Worm (Caenorhabditis elegans) whole organism, L4 larva: ENCODE measurements around the gene srh-265.

Experiments
- F26F4.8 ChIP-seq: fragments of 200-800 bp; sonication (Bioruptor generic); conservative IDR thresholded peaks from 2 replicates; pipeline ENCODE4 v1.3.6; 2022; ENCODE audit warnings: missing genetic modification characterization, missing compliant biosample characterization
- F49E8.2 ChIP-seq: sonication (generic microtip); optimal IDR thresholded peaks from 2 replicates; lab custom pipeline; 2016; ENCODE audit warnings: missing compliant biosample characterization, mild to moderate bottlenecking, missing genetic modification characterization, borderline replicate concordance
- R02D3.7 ChIP-seq: fragments of 150-350 bp; sonication (generic microtip); optimal IDR thresholded peaks from 3 replicates; lab custom pipeline; 2014; ENCODE audit warnings: missing biosample characterization, missing genetic modification characterization
- T20F7.1 ChIP-seq: fragments of 200-800 bp; sonication (Bioruptor generic); optimal IDR thresholded peaks from 2 replicates; lab custom pipeline; 2018; ENCODE audit warnings: mild to moderate bottlenecking, missing genetic modification characterization, missing compliant biosample characterization
- Y48G9A.11 ChIP-seq: fragments of 200-800 bp; sonication (Bioruptor generic); IDR thresholded peaks from 2 replicates; pipeline ENCODE4 v1.3.6; 2022; ENCODE audit warnings: missing genetic modification reagents, missing genetic modification characterization, missing compliant biosample characterization
- Y5F2A.4 ChIP-seq: fragments of 200-800 bp; sonication (Bioruptor generic); optimal IDR thresholded peaks from 2 replicates; lab custom pipeline; 2018; ENCODE audit warnings: mild to moderate bottlenecking, missing genetic modification characterization, missing compliant biosample characterization
- ceh-28 ChIP-seq: fragments of 150-350 bp; optimal IDR thresholded peaks from 2 replicates; lab custom pipeline; 2014; ENCODE audit warnings: missing biosample characterization, missing genetic modification reagents, missing genetic modification characterization
- cey-2 ChIP-seq: sonication (generic microtip); optimal IDR thresholded peaks from 3 replicates; lab custom pipeline; 2017; ENCODE audit warnings: missing genetic modification characterization, mild to moderate bottlenecking, missing compliant biosample characterization, antibody characterized with exemption, borderline replicate concordance; ENCODE audit not compliant: insufficient read depth
- daf-19 ChIP-seq: fragments of 200-800 bp; sonication (Bioruptor generic); conservative IDR thresholded peaks from 2 replicates; pipeline ENCODE4 v1.3.6; 2022; ENCODE audit warnings: missing genetic modification characterization, missing compliant biosample characterization
- dpl-1 ChIP-seq: fragments of 150-350 bp; optimal IDR thresholded peaks from 2 replicates; lab custom pipeline; 2014; ENCODE audit warnings: missing biosample characterization, missing genetic modification reagents, missing genetic modification characterization
- duxl-1 ChIP-seq: sonication (generic microtip); optimal IDR thresholded peaks from 2 replicates; lab custom pipeline; 2016; ENCODE audit warnings: mild to moderate bottlenecking, missing genetic modification characterization, moderate library complexity, missing compliant biosample characterization; ENCODE audit not compliant: poor library complexity
- egl-27 ChIP-seq: sonication (generic microtip); optimal IDR thresholded peaks from 3 replicates; lab custom pipeline; 2017; ENCODE audit warnings: missing biosample characterization, missing genetic modification reagents, missing genetic modification characterization
- jun-1 ChIP-seq: fragments of 150-350 bp; optimal IDR thresholded peaks from 2 replicates; lab custom pipeline; 2014; ENCODE audit warnings: missing biosample characterization, missing genetic modification reagents, missing genetic modification characterization
- lin-1 ChIP-seq: fragments of 200-800 bp; sonication (Bioruptor generic); IDR thresholded peaks from 2 replicates; pipeline ENCODE4 v1.3.6; 2022; ENCODE audit warnings: missing genetic modification reagents, missing genetic modification characterization, missing compliant biosample characterization
- lin-38 ChIP-seq: fragments of 200-800 bp; sonication (Bioruptor generic); IDR thresholded peaks from 2 replicates; pipeline ENCODE4 v1.3.6; 2022; ENCODE audit warnings: missing genetic modification reagents, missing genetic modification characterization, missing compliant biosample characterization
- lin-39 ChIP-seq: fragments of 150-350 bp; optimal IDR thresholded peaks from 2 replicates; lab custom pipeline; 2014; ENCODE audit warnings: missing biosample characterization, missing genetic modification reagents, missing genetic modification characterization
- lsy-2 ChIP-seq, 2 experiments: fragments of 150-350 bp in 1 of 2; sonication (generic microtip) in 1 of 2; optimal IDR thresholded peaks; 2 replicates each; lab custom pipeline; 2014 to 2017; ENCODE audit warnings: missing biosample characterization in 2 of 2, missing genetic modification characterization in 2 of 2
- madf-9 ChIP-seq: fragments of 200-800 bp; sonication (Bioruptor generic); conservative IDR thresholded peaks from 2 replicates; pipeline ENCODE4 v1.3.6; 2022; ENCODE audit warnings: missing genetic modification reagents, missing genetic modification characterization, missing compliant biosample characterization
- mdt-29 ChIP-seq: fragments of 200-800 bp; sonication (Bioruptor generic); IDR thresholded peaks from 2 replicates; pipeline ENCODE4 v1.3.6; 2022; ENCODE audit warnings: missing genetic modification reagents, missing genetic modification characterization, missing compliant biosample characterization
- mep-1 ChIP-seq: fragments of 150-350 bp; sonication (generic microtip); optimal IDR thresholded peaks from 3 replicates; lab custom pipeline; 2014; ENCODE audit warnings: missing biosample characterization, missing genetic modification characterization
- nhr-10 ChIP-seq: fragments of 150-350 bp; optimal IDR thresholded peaks from 2 replicates; lab custom pipeline; 2014; ENCODE audit warnings: missing biosample characterization, missing genetic modification characterization
- nhr-11 ChIP-seq: fragments of 150-350 bp; optimal IDR thresholded peaks from 2 replicates; lab custom pipeline; 2014; ENCODE audit warnings: missing biosample characterization, missing genetic modification characterization
- nhr-111 ChIP-seq: fragments of 200-800 bp; sonication (Bioruptor generic); optimal IDR thresholded peaks from 2 replicates; lab custom pipeline; 2018; ENCODE audit warnings: mild to moderate bottlenecking, missing genetic modification characterization, missing compliant biosample characterization
- nhr-41 ChIP-seq: fragments of 200-800 bp; sonication (Bioruptor generic); IDR thresholded peaks from 2 replicates; pipeline ENCODE4 v1.3.6; 2022; ENCODE audit warnings: missing genetic modification reagents, missing genetic modification characterization, missing compliant biosample characterization
- nhr-6 ChIP-seq: fragments of 150-350 bp; optimal IDR thresholded peaks from 2 replicates; lab custom pipeline; 2014; ENCODE audit warnings: missing biosample characterization, missing genetic modification characterization
- nhr-76 ChIP-seq: fragments of 150-350 bp; optimal IDR thresholded peaks from 2 replicates; lab custom pipeline; 2014; ENCODE audit warnings: missing biosample characterization, missing genetic modification characterization
- php-3 ChIP-seq: fragments of 200-800 bp; sonication (Bioruptor generic); IDR thresholded peaks from 2 replicates; pipeline ENCODE4 v1.3.6; 2022; ENCODE audit warnings: missing genetic modification reagents, missing genetic modification characterization, missing compliant biosample characterization
- pqm-1 ChIP-seq: sonication (generic microtip); optimal IDR thresholded peaks from 2 replicates; lab custom pipeline; 2017; ENCODE audit warnings: missing biosample characterization, missing genetic modification characterization
- saeg-2 ChIP-seq: fragments of 200-800 bp; sonication (Bioruptor generic); IDR thresholded peaks from 2 replicates; pipeline ENCODE4 v1.3.6; 2022; ENCODE audit warnings: missing genetic modification reagents, missing genetic modification characterization, missing compliant biosample characterization
- set-16 ChIP-seq: fragments of 200-800 bp; sonication (Bioruptor generic); IDR thresholded peaks from 2 replicates; pipeline ENCODE4 v1.3.6; 2022; ENCODE audit warnings: missing genetic modification reagents, missing genetic modification characterization, missing compliant biosample characterization
- snpc-4 ChIP-seq: fragments of 150-350 bp; optimal IDR thresholded peaks from 2 replicates; lab custom pipeline; 2014; ENCODE audit warnings: missing biosample characterization, missing genetic modification characterization
- spr-1 ChIP-seq: sonication (generic microtip); optimal IDR thresholded peaks from 2 replicates; lab custom pipeline; 2016; ENCODE audit warnings: mild to moderate bottlenecking, missing genetic modification characterization, missing compliant biosample characterization
- tag-97 ChIP-seq: fragments of 200-800 bp; sonication (Bioruptor generic); IDR thresholded peaks from 2 replicates; pipeline ENCODE4 v1.3.6; 2022; ENCODE audit warnings: missing genetic modification characterization, missing compliant biosample characterization
- unc-130 ChIP-seq: sonication (generic microtip); optimal IDR thresholded peaks from 2 replicates; lab custom pipeline; 2016; ENCODE audit warnings: missing genetic modification reagents, missing genetic modification characterization, missing compliant biosample characterization
- unc-62 ChIP-seq, 3 experiments: fragments of 150-350 bp in 1 of 3; sonication (generic microtip); optimal IDR thresholded peaks in 2 of 3; peaks in 1 of 3; 1 replicate in 1 of 3; 2 replicates in 2 of 3; lab custom pipeline; 2014 to 2017; ENCODE audit warnings: missing biosample characterization in 3 of 3, missing genetic modification characterization in 3 of 3, missing genetic modification reagents in 3 of 3, missing genotype in 1 of 3
- vab-7 ChIP-seq: fragments of 200-800 bp; sonication (Bioruptor generic); IDR thresholded peaks from 2 replicates; pipeline ENCODE4 v1.3.6; 2022; ENCODE audit warnings: missing genetic modification reagents, missing genetic modification characterization, missing compliant biosample characterization
- zip-2 ChIP-seq: fragments of 150-350 bp; optimal IDR thresholded peaks from 2 replicates; lab custom pipeline; 2014; ENCODE audit warnings: missing biosample characterization, missing genetic modification characterization
- ztf-11 ChIP-seq: fragments of 150-350 bp; optimal IDR thresholded peaks from 2 replicates; lab custom pipeline; 2014; ENCODE audit warnings: missing biosample characterization, missing genetic modification characterization

Gene srh-265

DNA sequence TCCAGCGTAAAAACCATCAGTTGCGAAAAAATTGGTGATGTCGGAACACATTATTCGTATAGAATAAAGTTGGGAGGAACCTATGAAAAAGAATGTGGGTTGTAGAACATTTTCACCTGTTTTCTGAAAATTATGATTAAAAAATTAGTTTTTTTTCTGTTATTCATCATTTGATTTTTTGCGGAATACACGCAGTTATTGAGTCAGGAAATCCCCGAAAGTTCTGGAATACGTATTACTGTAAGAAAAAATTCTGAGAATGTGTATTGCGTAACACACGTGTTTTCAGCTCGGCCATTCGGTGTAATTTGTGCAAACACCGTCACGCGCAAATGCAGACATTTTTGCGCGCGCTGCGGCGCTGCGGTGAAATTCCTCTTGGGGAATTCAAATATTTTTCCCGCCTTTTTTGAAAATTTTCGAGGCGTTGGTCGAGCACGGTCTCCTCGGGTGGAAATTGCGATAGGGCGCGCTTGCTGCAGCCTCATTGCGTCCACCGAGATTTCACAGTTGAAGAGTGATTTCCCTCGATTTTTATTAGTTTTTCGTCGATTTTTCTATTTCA lies 27.1 kb upstream of the srh-265 start, which contains the start of gene srh-170:
TSS of gene srh-170 (minus strand) at position 51 of the 565 bp plus-strand sequence.
- TF ChIP-seq spr-1 (tag; lab: Kevin White, UChicago): no peak
- no peak for TF ChIP-seq T20F7.1 (GFP tag; lab: Kevin White, UChicago)
- no peak for TF ChIP-seq mdt-29 (GFP tag; lab: Robert Waterston, UW)
- TF ChIP-seq cey-2 (tag; lab: Kevin White, UChicago): no peak
- TF ChIP-seq F49E8.2 (tag; lab: Kevin White, UChicago): no peak
- TF ChIP-seq zip-2 (tag; lab: Kevin White, UChicago): no peak
- 0 out of 2 replicates have a peak, but pooled peaks have one; percentile 24 for TF ChIP-seq php-3 (GFP tag; lab: Robert Waterston, UW)
- no peak for TF ChIP-seq nhr-41 (GFP tag; lab: Robert Waterston, UW)

DNA sequence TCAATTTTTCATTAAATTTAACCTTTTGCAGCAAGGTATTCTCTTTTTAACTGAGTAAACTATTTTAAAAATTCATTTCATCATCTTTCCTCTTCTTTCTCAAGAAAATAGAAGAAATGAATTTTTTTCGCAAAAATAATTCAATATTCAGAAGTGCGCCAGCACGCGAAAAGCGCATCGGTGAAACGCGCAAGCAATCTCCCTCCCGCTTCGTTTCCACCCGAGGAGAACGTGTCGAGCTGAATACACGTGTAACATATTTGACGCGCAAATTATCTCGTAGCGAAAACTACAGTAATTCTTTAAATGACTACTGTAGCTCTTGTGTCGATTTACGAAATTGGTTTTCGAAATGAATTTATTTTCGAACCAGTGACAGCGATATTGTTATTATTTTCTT lies 24.0 kb upstream of the srh-265 start:
- TF ChIP-seq nhr-11 (tag; lab: Kevin White, UChicago): no peak
- TF ChIP-seq lin-38 (GFP tag; lab: Robert Waterston, UW): peak; percentile 53
- no peak for TF ChIP-seq lin-39 (tag; lab: Kevin White, UChicago)
- no peak for TF ChIP-seq pqm-1 (tag; lab: Kevin White, UChicago)
- TF ChIP-seq dpl-1 (GFP tag; lab: Kevin White, UChicago): no peak
- no peak for TF ChIP-seq saeg-2

DNA sequence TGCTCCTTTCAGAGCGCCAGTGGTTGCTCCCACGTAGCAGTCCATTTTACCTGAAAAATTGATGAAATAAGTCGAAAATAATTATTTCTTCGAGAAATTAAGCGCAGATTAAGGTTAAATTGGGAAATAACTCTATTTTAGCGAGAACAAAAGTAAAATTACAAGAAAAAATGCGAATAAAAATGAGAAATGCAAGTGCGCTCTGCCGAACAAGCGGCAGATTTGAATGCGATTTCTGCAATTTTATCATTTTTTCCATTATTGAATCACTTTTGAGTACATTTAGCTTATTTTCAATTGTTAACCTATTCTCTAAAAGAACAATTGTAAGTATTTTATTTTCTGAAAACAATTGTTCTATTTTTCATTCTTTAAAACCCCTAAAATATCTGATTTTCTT lies 21.1 kb upstream of the srh-265 start, which contains the start of gene T06E6.1:
TSS of gene T06E6.1 (minus strand) at position 56 of the 400 bp plus-strand sequence.
- no peak for TF ChIP-seq F26F4.8 (GFP tag; lab: Robert Waterston, UW)
- TF ChIP-seq nhr-6: peak; percentile 71
- TF ChIP-seq Y5F2A.4 (GFP tag; lab: Kevin White, UChicago): no peak
- TF ChIP-seq dpl-1 (GFP tag; lab: Kevin White, UChicago): peak; percentile 66
- TF ChIP-seq lin-38 (GFP tag; lab: Robert Waterston, UW): peak; percentile 54
- no peak for TF ChIP-seq lsy-2 (tag; optimal IDR thresholded peaks at IDR 0.05; lab: Kevin White, UChicago)
- TF ChIP-seq nhr-111: no peak
- TF ChIP-seq snpc-4 (tag; lab: Kevin White, UChicago): no peak
- no peak for TF ChIP-seq daf-19 (GFP tag; lab: Robert Waterston, UW)

DNA sequence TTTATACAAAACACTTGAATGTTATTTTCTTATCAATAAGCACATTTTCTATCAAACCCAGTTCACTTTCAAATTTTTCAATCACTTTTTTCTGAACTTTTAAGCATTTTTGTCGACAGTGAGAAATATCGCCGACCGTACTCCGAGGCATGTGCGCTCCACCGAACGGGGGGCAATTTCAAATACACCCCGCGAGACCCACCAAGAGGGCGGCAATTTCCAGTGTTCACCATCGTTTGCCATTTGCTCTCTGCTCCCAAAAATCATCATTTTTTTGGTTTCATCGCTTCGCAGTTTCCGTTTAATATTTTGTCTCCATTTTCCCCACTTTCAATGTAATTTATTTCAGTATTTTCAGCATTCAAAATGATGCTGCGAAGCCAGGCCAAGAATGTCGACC lies 20.7 kb upstream of the srh-265 start, which contains the start of gene cyb-3:
TSS of gene cyb-3 (plus strand) at position 350 of the 400 bp plus-strand sequence.
- 0 out of 2 replicates have a peak, but pooled peaks have one; percentile 32 for TF ChIP-seq Y48G9A.11 (GFP tag; lab: Robert Waterston, UW)
- peak; percentile 90 for TF ChIP-seq lin-38 (GFP tag; lab: Robert Waterston, UW)
- TF ChIP-seq unc-130: peak; percentile 30
- TF ChIP-seq duxl-1 (tag; lab: Kevin White, UChicago): no peak
- TF ChIP-seq, all 104 proteins: peak for 3

ce11 chrV:15397139-15397538 lies 18.9 kb upstream of the srh-265 start:
- TF ChIP-seq vab-7: no peak
- no peak for TF ChIP-seq lin-1 (GFP tag; lab: Robert Waterston, UW)
- no peak for TF ChIP-seq tag-97 (GFP tag; lab: Robert Waterston, UW)
- TF ChIP-seq R02D3.7 (tag; lab: Kevin White, UChicago): no peak
- TF ChIP-seq nhr-10 (tag; lab: Kevin White, UChicago): no peak
- no peak for TF ChIP-seq ceh-28 (tag; lab: Kevin White, UChicago)
- TF ChIP-seq ztf-11 (tag; lab: Kevin White, UChicago): no peak
- TF ChIP-seq jun-1 (tag; lab: Kevin White, UChicago): no peak
- TF ChIP-seq egl-27 (tag; lab: Kevin White, UChicago): no peak
- no peak for TF ChIP-seq madf-9
- TF ChIP-seq F26F4.8 (GFP tag; lab: Robert Waterston, UW): no peak
- no peak for TF ChIP-seq nhr-111
- TF ChIP-seq set-16 (GFP tag; lab: Robert Waterston, UW): no peak
- no peak for TF ChIP-seq nhr-76 (tag; lab: Kevin White, UChicago)
- TF ChIP-seq mep-1 (tag; lab: Kevin White, UChicago): no peak
- TF ChIP-seq unc-62 (GFP tag; optimal IDR thresholded peaks at IDR 0.05 in 1 of 2; lab: Kevin White, UChicago): no peak
- TF ChIP-seq unc-62 (tag; optimal IDR thresholded peaks at IDR 0.05; lab: Kevin White, UChicago): no peak
- TF ChIP-seq, all 104 proteins: peak for 0
